Fruit fly (Drosophila melanogaster) whole organism, embryonic: Measurements from ENCODE around the gene CG15373.

Source experiments
- Aef1 ChIP-seq: fragments of 200-800 bp; sonication (Bioruptor generic); IDR thresholded peaks from 3 replicates; pipeline ENCODE4 v1.3.6; 2022; ENCODE audit warnings: missing biosample characterization, missing genetic modification characterization
- Atf-2 ChIP-seq: fragments of 200-800 bp; sonication (Bioruptor generic); optimal IDR thresholded peaks from 2 replicates; lab custom pipeline; 2016; ENCODE audit warnings: missing biosample characterization, missing genetic modification characterization
- CG10431 ChIP-seq: fragments of 200-800 bp; sonication (Bioruptor generic); optimal IDR thresholded peaks from 3 replicates; lab custom pipeline; 2018; ENCODE audit warnings: missing biosample characterization, mild to moderate bottlenecking, missing genetic modification characterization
- CG11456 ChIP-seq: fragments of 200-800 bp; sonication (Bioruptor generic); IDR thresholded peaks from 3 replicates; pipeline ENCODE4 v1.3.6; 2022; ENCODE audit warnings: missing biosample characterization, missing genetic modification characterization
- CG12071 ChIP-seq: fragments of 200-800 bp; sonication (Bioruptor generic); optimal IDR thresholded peaks from 3 replicates; lab custom pipeline; 2018; ENCODE audit warnings: missing biosample characterization, mild to moderate bottlenecking, missing genetic modification characterization
- CG13894 ChIP-seq: fragments of 200-800 bp; sonication (Bioruptor generic); optimal IDR thresholded peaks from 3 replicates; lab custom pipeline; 2018; ENCODE audit warnings: missing biosample characterization, mild to moderate bottlenecking, missing genetic modification characterization, moderate library complexity
- CG14014 ChIP-seq: fragments of 200-800 bp; sonication (Bioruptor generic); IDR thresholded peaks from 2 replicates; pipeline ENCODE4 v1.3.6; 2022; ENCODE audit warnings: missing biosample characterization, missing genetic modification characterization
- CG15514 ChIP-seq: fragments of 200-800 bp; sonication (Bioruptor generic); optimal IDR thresholded peaks from 3 replicates; lab custom pipeline; 2017; ENCODE audit warnings: missing biosample characterization, missing genetic modification characterization, mild to moderate bottlenecking, moderate library complexity, missing genetic modification reagents
- CG1602 ChIP-seq: fragments of 200-800 bp; sonication (Bioruptor generic); optimal IDR thresholded peaks from 3 replicates; lab custom pipeline; 2016; ENCODE audit warnings: missing biosample characterization, missing genetic modification characterization
- CG16815 ChIP-seq: fragments of 200-800 bp; sonication (Bioruptor generic); optimal IDR thresholded peaks from 3 replicates; lab custom pipeline; 2017; ENCODE audit warnings: missing biosample characterization, mild to moderate bottlenecking, missing genetic modification characterization
- CG17385 ChIP-seq: fragments of 200-800 bp; sonication (Bioruptor generic); optimal IDR thresholded peaks from 3 replicates; lab custom pipeline; 2018; ENCODE audit warnings: missing biosample characterization, mild to moderate bottlenecking, missing genetic modification characterization
- CG18599 ChIP-seq: fragments of 200-800 bp; sonication (Bioruptor generic); optimal IDR thresholded peaks from 3 replicates; lab custom pipeline; 2017; ENCODE audit warnings: missing biosample characterization, missing genetic modification characterization, mild to moderate bottlenecking, moderate library complexity, missing genetic modification reagents
- CG2199 ChIP-seq: fragments of 200-800 bp; sonication (Bioruptor generic); IDR thresholded peaks from 3 replicates; pipeline ENCODE4 v1.3.6; 2022; ENCODE audit warnings: missing biosample characterization, missing genetic modification characterization
- CG31365 ChIP-seq: fragments of 200-800 bp; sonication (Bioruptor generic); optimal IDR thresholded peaks from 2 replicates; lab custom pipeline; 2018; ENCODE audit warnings: missing biosample characterization, mild to moderate bottlenecking, missing genetic modification characterization
- CG33213 ChIP-seq: fragments of 200-800 bp; sonication (Bioruptor generic); optimal IDR thresholded peaks from 3 replicates; lab custom pipeline; 2016; ENCODE audit warnings: missing biosample characterization, missing genetic modification characterization
- CG3838 ChIP-seq: fragments of 200-800 bp; sonication (Bioruptor generic); optimal IDR thresholded peaks from 3 replicates; lab custom pipeline; 2016; ENCODE audit warnings: missing biosample characterization, missing genetic modification characterization
- CG4282 ChIP-seq: fragments of 200-800 bp; sonication (Bioruptor generic); optimal IDR thresholded peaks from 2 replicates; lab custom pipeline; 2016; ENCODE audit warnings: missing biosample characterization, missing genetic modification characterization
- CG4328 ChIP-seq: fragments of 200-800 bp; sonication (Bioruptor generic); optimal IDR thresholded peaks from 3 replicates; lab custom pipeline; 2017; ENCODE audit warnings: missing biosample characterization, missing genetic modification reagents, missing genetic modification characterization
- CG5245 ChIP-seq: fragments of 200-800 bp; sonication (Bioruptor generic); optimal IDR thresholded peaks from 3 replicates; lab custom pipeline; 2016; ENCODE audit warnings: missing biosample characterization, missing genetic modification characterization
- CG6175 ChIP-seq: fragments of 200-800 bp; sonication (Bioruptor generic); IDR thresholded peaks from 3 replicates; pipeline ENCODE4 v1.3.6; 2022; ENCODE audit warnings: missing biosample characterization, missing genetic modification characterization
- CG7963 ChIP-seq: fragments of 200-800 bp; sonication (Bioruptor generic); IDR thresholded peaks from 3 replicates; pipeline ENCODE4 v1.3.6; 2022; ENCODE audit warnings: missing biosample characterization, missing genetic modification characterization; ENCODE audit not compliant: partially characterized antibody
- CG7987 ChIP-seq: fragments of 200-800 bp; sonication (Bioruptor generic); optimal IDR thresholded peaks from 2 replicates; lab custom pipeline; 2018; ENCODE audit warnings: missing biosample characterization, mild to moderate bottlenecking, missing genetic modification characterization, moderate library complexity
- CG8290 ChIP-seq, 3 experiments: fragments of 200-800 bp; sonication (Bioruptor generic); optimal IDR thresholded peaks; 2 replicates each; lab custom pipeline; 2016 to 2019; ENCODE audit warnings: missing biosample characterization in 3 of 3, missing genetic modification characterization in 3 of 3, mild to moderate bottlenecking in 2 of 3, moderate library complexity in 1 of 3
- CG9797 ChIP-seq: fragments of 200-800 bp; sonication (Bioruptor generic); optimal IDR thresholded peaks from 3 replicates; lab custom pipeline; 2018; ENCODE audit warnings: missing biosample characterization, mild to moderate bottlenecking, missing genetic modification characterization
- CTCF ChIP-seq: fragments of 200-800 bp; sonication (Bioruptor generic); optimal IDR thresholded peaks from 2 replicates; lab custom pipeline; 2017; ENCODE audit warnings: missing biosample characterization, mild to moderate bottlenecking, missing genetic modification characterization, moderate library complexity
- Dp ChIP-seq: fragments of 200-800 bp; sonication (Bioruptor generic); optimal IDR thresholded peaks from 2 replicates; lab custom pipeline; 2018; ENCODE audit warnings: missing biosample characterization, mild to moderate bottlenecking, missing genetic modification characterization, moderate library complexity
- Eip74EF ChIP-seq, 2 experiments: fragments of 200-800 bp in 1 of 2; fragments of >200 bp in 1 of 2; sonication (Bioruptor generic) in 1 of 2; optimal IDR thresholded peaks; 2 replicates each; lab custom pipeline; 2017 to 2019; ENCODE audit warnings: missing biosample characterization in 2 of 2, missing genetic modification characterization in 2 of 2, mild to moderate bottlenecking in 1 of 2, moderate library complexity in 1 of 2
- Ets65A ChIP-seq: fragments of 200-800 bp; sonication (Bioruptor generic); peaks from one replicate; lab custom pipeline; 2016; ENCODE audit warnings: missing biosample characterization, missing genetic modification characterization
- GATAe ChIP-seq: fragments of 200-800 bp; sonication (Bioruptor generic); conservative IDR thresholded peaks from 2 replicates; pipeline ENCODE4 v1.3.6; 2022; ENCODE audit warnings: missing biosample characterization, missing genetic modification characterization
- HHEX ChIP-seq: fragments of 200-800 bp; sonication (Bioruptor generic); optimal IDR thresholded peaks from 3 replicates; lab custom pipeline; 2017; ENCODE audit warnings: missing biosample characterization, mild to moderate bottlenecking, missing genetic modification characterization, missing genetic modification reagents
- MTF-1 ChIP-seq: fragments of 200-800 bp; sonication (Bioruptor generic); optimal IDR thresholded peaks from 2 replicates; lab custom pipeline; 2018; ENCODE audit warnings: missing biosample characterization, mild to moderate bottlenecking, missing genetic modification characterization, borderline replicate concordance
- Mes4 ChIP-seq: fragments of 200-800 bp; sonication (Bioruptor generic); optimal IDR thresholded peaks from 2 replicates; lab custom pipeline; 2016; ENCODE audit warnings: missing biosample characterization, missing genetic modification characterization
- ash1 ChIP-seq: fragments of 200-800 bp; sonication (Bioruptor generic); optimal IDR thresholded peaks from 2 replicates; lab custom pipeline; 2018; ENCODE audit warnings: missing biosample characterization, mild to moderate bottlenecking, missing genetic modification characterization
- bab2 ChIP-seq: fragments of 200-800 bp; sonication (Bioruptor generic); optimal IDR thresholded peaks from 2 replicates; lab custom pipeline; 2016; ENCODE audit warnings: missing biosample characterization, missing genetic modification characterization
- bsh ChIP-seq, 2 experiments: fragments of 200-800 bp; sonication (Bioruptor generic); optimal IDR thresholded peaks; 2 replicates each; lab custom pipeline; 2017 to 2018; ENCODE audit warnings: mild to moderate bottlenecking in 2 of 2, missing biosample characterization in 2 of 2, missing genetic modification characterization in 2 of 2, moderate library complexity in 1 of 2
- caup ChIP-seq: fragments of 200-800 bp; sonication (Bioruptor generic); optimal IDR thresholded peaks from 3 replicates; lab custom pipeline; 2017; ENCODE audit warnings: missing biosample characterization, mild to moderate bottlenecking, missing genetic modification characterization, moderate library complexity; ENCODE audit not compliant: severe bottlenecking
- cwo ChIP-seq: fragments of 200-800 bp; sonication (Bioruptor generic); optimal IDR thresholded peaks from 3 replicates; lab custom pipeline; 2017; ENCODE audit warnings: missing biosample characterization, missing genetic modification characterization, mild to moderate bottlenecking, moderate library complexity, missing genetic modification reagents
- danr ChIP-seq: fragments of 200-800 bp; sonication (Bioruptor generic); IDR thresholded peaks from 2 replicates; pipeline ENCODE4 v1.3.6; 2022; ENCODE audit warnings: missing biosample characterization, missing genetic modification characterization
- kay ChIP-seq: fragments of 200-800 bp; sonication (Bioruptor generic); optimal IDR thresholded peaks from 2 replicates; lab custom pipeline; 2016; ENCODE audit warnings: missing biosample characterization, missing genetic modification characterization
- lov ChIP-seq, 2 experiments: fragments of 200-800 bp in 1 of 2; fragments of >200 bp in 1 of 2; sonication (Bioruptor generic) in 1 of 2; IDR thresholded peaks in 1 of 2; optimal IDR thresholded peaks in 1 of 2; 2 replicates in 1 of 2; 3 replicates in 1 of 2; pipeline versions ENCODE4 v1.3.6 to Lab custom; 2017 to 2022; ENCODE audit warnings: missing biosample characterization in 1 of 2, missing genetic modification characterization in 1 of 2
- nerfin-2 ChIP-seq: fragments of 200-800 bp; sonication (Bioruptor generic); IDR thresholded peaks from 2 replicates; pipeline ENCODE4 v1.3.6; 2022; ENCODE audit warnings: missing biosample characterization, missing genetic modification characterization; ENCODE audit not compliant: partially characterized antibody
- p53 ChIP-seq: fragments of 200-800 bp; sonication (Bioruptor generic); optimal IDR thresholded peaks from 2 replicates; lab custom pipeline; 2016; ENCODE audit warnings: missing biosample characterization, missing genetic modification characterization
- pho ChIP-seq: fragments of 200-800 bp; sonication (Bioruptor generic); optimal IDR thresholded peaks from 2 replicates; lab custom pipeline; 2016; ENCODE audit warnings: missing biosample characterization, missing genetic modification characterization
- rib ChIP-seq: fragments of 200-800 bp; sonication (Bioruptor generic); IDR thresholded peaks from 2 replicates; pipeline ENCODE4 v1.3.6; 2022; ENCODE audit warnings: missing biosample characterization, missing genetic modification characterization
- tup ChIP-seq: fragments of 200-800 bp; sonication (Bioruptor generic); optimal IDR thresholded peaks from 2 replicates; lab custom pipeline; 2016; ENCODE audit warnings: missing biosample characterization, mild to moderate bottlenecking, missing genetic modification characterization, moderate library complexity
- twi ChIP-seq: fragments of 200-800 bp; optimal IDR thresholded peaks from 2 replicates; lab custom pipeline; 2019; ENCODE audit warnings: missing biosample characterization, mild to moderate bottlenecking, missing genetic modification characterization, moderate library complexity
- unc-4 ChIP-seq: fragments of 200-800 bp; sonication (Bioruptor generic); IDR thresholded peaks from 2 replicates; pipeline ENCODE4 v1.3.6; 2022; ENCODE audit warnings: missing biosample characterization, missing genetic modification characterization; ENCODE audit not compliant: partially characterized antibody
- wdn ChIP-seq: fragments of 200-800 bp; sonication (Bioruptor generic); IDR thresholded peaks from 2 replicates; pipeline ENCODE4 v1.3.6; 2022; ENCODE audit warnings: missing biosample characterization, missing genetic modification characterization
- wor ChIP-seq: fragments of 200-800 bp; sonication (Bioruptor generic); IDR thresholded peaks from 2 replicates; pipeline ENCODE4 v1.3.6; 2022; ENCODE audit warnings: missing biosample characterization, missing genetic modification characterization
- zf30C ChIP-seq: fragments of 200-800 bp; sonication (Bioruptor generic); optimal IDR thresholded peaks from 3 replicates; lab custom pipeline; 2018; ENCODE audit warnings: missing biosample characterization, mild to moderate bottlenecking, missing genetic modification characterization

Gene CG15373

DNA sequence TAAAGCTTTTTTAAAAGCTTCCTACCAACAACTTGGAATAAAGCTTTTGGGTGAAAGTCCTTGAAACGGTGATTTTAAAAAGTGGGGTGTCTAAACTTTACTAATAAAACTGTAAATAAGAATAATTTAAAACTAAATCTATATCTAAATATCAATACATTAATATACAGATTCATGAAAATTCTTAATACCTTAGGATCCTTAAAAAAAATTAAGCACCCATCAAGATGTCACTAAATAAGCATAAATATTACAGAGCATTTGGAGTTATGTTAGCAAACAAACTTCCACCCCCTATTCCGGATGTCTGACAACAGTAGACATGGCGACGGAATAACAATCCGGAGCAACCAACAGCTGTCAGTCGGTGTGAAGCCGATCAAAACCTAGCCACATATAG lies 20.4 kb downstream of the CG15373 start, which contains the start of gene Dhc16F:
TSS of gene Dhc16F (plus strand) at position 301 of the 400 bp plus-strand sequence.
- TF ChIP-seq CG16815 (GFP tag; lab: Kevin White, UChicago) (no peak), CG3838 (no peak), wor (GFP tag; lab: Robert Waterston, UW) (no peak), CG31365 (tag; lab: Kevin White, UChicago) (no peak), twi (tag; lab: Kevin White, UChicago) (no peak), CG2199 (GFP tag; lab: Robert Waterston, UW) (no peak), CG10431 (no peak), unc-4 (no peak), CG17385 (GFP tag; lab: Kevin White, UChicago) (no peak), rib (GFP tag; lab: Robert Waterston, UW) (no peak), bsh (GFP tag; optimal IDR thresholded peaks at IDR 0.05; lab: Kevin White, UChicago) (no peak), pho (GFP tag; lab: Kevin White, UChicago) (no peak), p53 (no peak), Eip74EF (GFP tag; optimal IDR thresholded peaks at IDR 0.05; lab: Kevin White, UChicago) (no peak), Aef1 (GFP tag; lab: Robert Waterston, UW) (no peak), Ets65A (GFP tag; lab: Kevin White, UChicago) (no peak), Atf-2 (GFP tag; lab: Kevin White, UChicago) (no peak), wdn (GFP tag; lab: Robert Waterston, UW) (no peak), CG12071 (no peak)

- TF ChIP-seq tup (GFP tag; lab: Kevin White, UChicago) (no peak), GATAe (GFP tag; lab: Robert Waterston, UW) (no peak), zf30C (GFP tag; lab: Kevin White, UChicago) (no peak), CG6175 (no peak), CG11456 (no peak), CG5245 (GFP tag; lab: Kevin White, UChicago) (no peak), CG13894 (tag; lab: Kevin White, UChicago) (no peak), CTCF (GFP tag; lab: Kevin White, UChicago) (no peak), ash1 (GFP tag; lab: Kevin White, UChicago) (peak; percentile 11), kay (GFP tag; lab: Kevin White, UChicago) (no peak), cwo (GFP tag; lab: Kevin White, UChicago) (peak; percentile 21), Dp (GFP tag; lab: Kevin White, UChicago) (no peak), CG33213 (no peak), CG8290 (GFP tag; optimal IDR thresholded peaks at IDR 0.05; lab: Kevin White, UChicago) (no peak), CG8290 (tag; optimal IDR thresholded peaks at IDR 0.05; lab: Kevin White, UChicago) (no peak), CG18599 (peak; percentile 58), bab2 (GFP tag; lab: Kevin White, UChicago) (no peak), CG9797 (GFP tag; lab: Kevin White, UChicago) (no peak), CG4328 (GFP tag; lab: Kevin White, UChicago) (peak; percentile 30), caup (GFP tag; lab: Kevin White, UChicago) (peak; percentile 63), CG14014 (GFP tag; lab: Robert Waterston, UW) (peak; percentile 50; the same call in 1 of the 2 replicates), CG4282 (GFP tag; lab: Kevin White, UChicago) (no peak), CG15514 (GFP tag; lab: Kevin White, UChicago) (peak; percentile 51), lov (optimal IDR thresholded peaks at IDR 0.05; lab: Kevin White, UChicago) (no peak), lov (GFP tag; IDR thresholded peaks at IDR 0.05; lab: Robert Waterston, UW) (no peak), Mes4 (no peak), CG7963 (GFP tag; lab: Robert Waterston, UW) (no peak), MTF-1 (GFP tag; lab: Kevin White, UChicago) (peak; percentile 48), nerfin-2 (no peak), CG1602 (GFP tag; lab: Kevin White, UChicago) (no peak), HHEX (GFP tag; lab: Kevin White, UChicago) (peak; percentile 56), CG7987 (peak; percentile 11), danr (GFP tag; lab: Robert Waterston, UW) (no peak)
Observed at dm6 chrX:18082674-18083073, 38.9 kb downstream of the CG15373 start.
